Fruit fly (Drosophila melanogaster): ENCODE results near the gene CG6678.

DNA sequence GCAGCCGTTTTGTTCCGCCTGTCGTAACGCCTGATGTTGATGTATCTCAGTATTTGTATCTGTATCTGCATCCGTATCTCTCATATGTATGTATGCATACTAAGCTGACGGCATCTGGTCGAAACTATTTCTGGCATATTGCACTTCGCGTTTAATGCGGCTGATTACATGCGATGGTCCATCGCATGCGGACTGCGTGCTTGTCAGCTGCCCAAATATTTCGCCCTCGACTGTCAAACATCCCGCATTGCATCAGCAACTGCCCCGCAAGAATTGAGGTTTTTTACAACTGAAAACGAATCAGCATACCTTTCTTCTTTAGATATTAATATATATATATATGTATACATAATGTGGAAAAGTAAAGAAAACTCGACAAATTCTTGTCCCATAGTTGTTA is 24.0 kb upstream of the CG6678 start:
- TF ChIP-seq EcR (GFP tag; optimal IDR thresholded peaks at IDR 0.05) (no peak), Ets98B (GFP tag; IDR thresholded peaks at IDR 0.05) (no peak), CG34367 (tag; optimal IDR thresholded peaks at IDR 0.05) (no peak), CG10348 (GFP tag; IDR thresholded peaks at IDR 0.05) (no peak), Pif1B (GFP tag; optimal IDR thresholded peaks at IDR 0.05) (no peak), CG15710 (tag; optimal IDR thresholded peaks at IDR 0.05) (no peak)

Measured in whole organism, pupa.